Fruit fly (Drosophila melanogaster) whole organism, embryonic: ENCODE measurements around the gene Sdic1.

Experiments
- Atf-2 ChIP-seq: fragments of 200-800 bp; sonication (Bioruptor generic); optimal IDR thresholded peaks from 2 replicates; lab custom pipeline; 2016; ENCODE audit warnings: missing biosample characterization, missing genetic modification characterization
- Atf3 ChIP-seq: fragments of 200-800 bp; sonication (Bioruptor generic); optimal IDR thresholded peaks from 3 replicates; lab custom pipeline; 2016; ENCODE audit warnings: missing biosample characterization, missing genetic modification characterization
- B-H2 ChIP-seq: fragments of 200-800 bp; sonication (Bioruptor generic); optimal IDR thresholded peaks from 2 replicates; lab custom pipeline; 2018; ENCODE audit warnings: missing biosample characterization, mild to moderate bottlenecking, missing genetic modification characterization
- CG11456 ChIP-seq: fragments of 200-800 bp; sonication (Bioruptor generic); IDR thresholded peaks from 3 replicates; pipeline ENCODE4 v1.3.6; 2022; ENCODE audit warnings: missing biosample characterization, missing genetic modification characterization
- CG11504 ChIP-seq: fragments of 200-800 bp; sonication (Bioruptor generic); optimal IDR thresholded peaks from 3 replicates; lab custom pipeline; 2019; ENCODE audit warnings: missing biosample characterization, mild to moderate bottlenecking, missing genetic modification characterization, moderate library complexity
- CG12391 ChIP-seq: fragments of 200-800 bp; sonication (Bioruptor generic); optimal IDR thresholded peaks from 3 replicates; lab custom pipeline; 2018; ENCODE audit warnings: missing biosample characterization, mild to moderate bottlenecking, missing genetic modification characterization, moderate library complexity
- CG12942 ChIP-seq: fragments of 200-800 bp; sonication (Bioruptor generic); optimal IDR thresholded peaks from 3 replicates; lab custom pipeline; 2016; ENCODE audit warnings: missing biosample characterization, missing genetic modification characterization
- CG15011 ChIP-seq: fragments of 200-800 bp; sonication (Bioruptor generic); optimal IDR thresholded peaks from 3 replicates; lab custom pipeline; 2018; ENCODE audit warnings: missing biosample characterization, mild to moderate bottlenecking, missing genetic modification characterization
- CG1602 ChIP-seq: fragments of 200-800 bp; sonication (Bioruptor generic); optimal IDR thresholded peaks from 3 replicates; lab custom pipeline; 2016; ENCODE audit warnings: missing biosample characterization, missing genetic modification characterization
- CG1832 ChIP-seq: fragments of 200-800 bp; sonication (Bioruptor generic); optimal IDR thresholded peaks from 2 replicates; lab custom pipeline; 2017; ENCODE audit warnings: missing biosample characterization, mild to moderate bottlenecking, missing genetic modification characterization, inconsistent platforms
- CG2120 ChIP-seq: fragments of 200-800 bp; sonication (Bioruptor generic); optimal IDR thresholded peaks from 3 replicates; lab custom pipeline; 2016; ENCODE audit warnings: missing biosample characterization, missing genetic modification characterization
- CG2889 ChIP-seq: fragments of 200-800 bp; sonication (Bioruptor generic); IDR thresholded peaks from 3 replicates; pipeline ENCODE4 v1.3.6; 2022; ENCODE audit warnings: missing biosample characterization, missing genetic modification characterization
- CG32772 ChIP-seq: fragments of 200-800 bp; sonication (Bioruptor generic); IDR thresholded peaks from 2 replicates; pipeline ENCODE4 v1.3.6; 2022; ENCODE audit warnings: missing biosample characterization, missing genetic modification characterization
- CG34376 ChIP-seq: fragments of 200-800 bp; sonication (Bioruptor generic); optimal IDR thresholded peaks from 2 replicates; lab custom pipeline; 2018; ENCODE audit warnings: missing biosample characterization, mild to moderate bottlenecking, missing genetic modification characterization
- CG3847 ChIP-seq: fragments of 200-800 bp; sonication (Bioruptor generic); IDR thresholded peaks from 2 replicates; pipeline ENCODE4 v1.3.6; 2022; ENCODE audit warnings: missing biosample characterization, missing genetic modification characterization
- CG4360 ChIP-seq: fragments of 200-800 bp; sonication (Bioruptor generic); IDR thresholded peaks from 2 replicates; pipeline ENCODE4 v1.3.6; 2022; ENCODE audit warnings: missing biosample characterization, missing genetic modification characterization
- CG6175 ChIP-seq: fragments of 200-800 bp; sonication (Bioruptor generic); IDR thresholded peaks from 3 replicates; pipeline ENCODE4 v1.3.6; 2022; ENCODE audit warnings: missing biosample characterization, missing genetic modification characterization
- CG6254 ChIP-seq: fragments of 200-800 bp; sonication (Bioruptor generic); optimal IDR thresholded peaks from 3 replicates; lab custom pipeline; 2017; ENCODE audit warnings: mild to moderate bottlenecking, missing biosample characterization, missing genetic modification reagents, missing genetic modification characterization
- CG7271 ChIP-seq: fragments of 200-800 bp; sonication (Bioruptor generic); optimal IDR thresholded peaks from 2 replicates; lab custom pipeline; 2018; ENCODE audit warnings: missing biosample characterization, mild to moderate bottlenecking, missing genetic modification characterization, moderate library complexity
- Doc3 ChIP-seq: fragments of 200-800 bp; sonication (Bioruptor generic); IDR thresholded peaks from 3 replicates; pipeline ENCODE4 v1.3.6; 2022; ENCODE audit warnings: missing biosample characterization, missing genetic modification characterization; ENCODE audit not compliant: partially characterized antibody
- Elba2 ChIP-seq: fragments of 200-800 bp; sonication (Bioruptor generic); optimal IDR thresholded peaks from 3 replicates; lab custom pipeline; 2016; ENCODE audit warnings: missing biosample characterization, missing genetic modification characterization
- H15 ChIP-seq: fragments of 200-800 bp; sonication (Bioruptor generic); IDR thresholded peaks from 3 replicates; pipeline ENCODE4 v1.3.6; 2022; ENCODE audit warnings: missing biosample characterization, missing genetic modification characterization
- HLH3B ChIP-seq: fragments of 200-800 bp; sonication (Bioruptor generic); IDR thresholded peaks from 2 replicates; pipeline ENCODE4 v1.3.6; 2022; ENCODE audit warnings: missing biosample characterization, missing genetic modification characterization
- NC2α ChIP-seq: fragments of 200-800 bp; sonication (Bioruptor generic); optimal IDR thresholded peaks from 2 replicates; lab custom pipeline; 2016; ENCODE audit warnings: missing biosample characterization, missing genetic modification characterization
- NFAT ChIP-seq: fragments of 200-800 bp; sonication (Bioruptor generic); IDR thresholded peaks from 2 replicates; pipeline ENCODE4 v1.3.6; 2022; ENCODE audit warnings: missing biosample characterization, missing genetic modification characterization
- Ptx1 ChIP-seq: fragments of 200-800 bp; sonication (Bioruptor generic); IDR thresholded peaks from 2 replicates; pipeline ENCODE4 v1.3.6; 2022; ENCODE audit warnings: missing biosample characterization, missing genetic modification characterization
- Rx ChIP-seq: fragments of 200-800 bp; sonication (Bioruptor generic); IDR thresholded peaks from 2 replicates; pipeline ENCODE4 v1.3.6; 2022; ENCODE audit warnings: missing biosample characterization, missing genetic modification characterization
- Sry-δ ChIP-seq: fragments of 200-800 bp; sonication (Bioruptor generic); optimal IDR thresholded peaks from 2 replicates; lab custom pipeline; 2016; ENCODE audit warnings: missing biosample characterization, missing genetic modification characterization
- Stat92E ChIP-seq, 3 experiments: fragments of >200 bp in 2 of 3; fragments of 200-800 bp in 1 of 3; sonication (Bioruptor generic) in 1 of 3; optimal IDR thresholded peaks; 2 replicates each; lab custom pipeline; 2017 to 2019; ENCODE audit warnings: missing biosample characterization in 3 of 3, missing genetic modification characterization in 3 of 3, mild to moderate bottlenecking in 1 of 3, moderate library complexity in 1 of 3
- ash1 ChIP-seq: fragments of 200-800 bp; sonication (Bioruptor generic); optimal IDR thresholded peaks from 2 replicates; lab custom pipeline; 2018; ENCODE audit warnings: missing biosample characterization, mild to moderate bottlenecking, missing genetic modification characterization
- bbx ChIP-seq: fragments of 200-800 bp; sonication (Bioruptor generic); IDR thresholded peaks from 2 replicates; pipeline ENCODE4 v1.3.6; 2022; ENCODE audit warnings: missing biosample characterization, missing genetic modification characterization; ENCODE audit not compliant: partially characterized antibody
- crc ChIP-seq: fragments of 200-800 bp; sonication (Bioruptor generic); optimal IDR thresholded peaks from 2 replicates; lab custom pipeline; 2016; ENCODE audit warnings: missing biosample characterization, missing genetic modification characterization
- dmrt11E ChIP-seq: fragments of 200-800 bp; sonication (Bioruptor generic); optimal IDR thresholded peaks from 3 replicates; lab custom pipeline; 2018; ENCODE audit warnings: missing biosample characterization, mild to moderate bottlenecking, missing genetic modification characterization, moderate library complexity
- en ChIP-seq: fragments of 200-800 bp; sonication (Bioruptor generic); optimal IDR thresholded peaks from 2 replicates; lab custom pipeline; 2016; ENCODE audit warnings: missing biosample characterization, missing genetic modification characterization
- gfzf ChIP-seq: fragments of 200-800 bp; sonication (Bioruptor generic); optimal IDR thresholded peaks from 2 replicates; lab custom pipeline; 2016; ENCODE audit warnings: missing biosample characterization, mild to moderate bottlenecking, missing genetic modification characterization, moderate library complexity
- gro ChIP-seq: fragments of 200-800 bp; sonication (Bioruptor generic); optimal IDR thresholded peaks from 2 replicates; lab custom pipeline; 2016; ENCODE audit warnings: missing biosample characterization, missing genetic modification characterization
- gt ChIP-seq: fragments of 200-800 bp; sonication (Bioruptor generic); IDR thresholded peaks from 2 replicates; pipeline ENCODE4 v1.3.6; 2022; ENCODE audit warnings: missing biosample characterization, missing genetic modification characterization
- ham ChIP-seq: fragments of 200-800 bp; sonication (Bioruptor generic); IDR thresholded peaks from 2 replicates; pipeline ENCODE4 v1.3.6; 2022; ENCODE audit warnings: missing biosample characterization, missing genetic modification characterization
- jing ChIP-seq: fragments of 200-800 bp; sonication (Bioruptor generic); optimal IDR thresholded peaks from 2 replicates; lab custom pipeline; 2018; ENCODE audit warnings: missing biosample characterization, mild to moderate bottlenecking, missing genetic modification characterization
- lmd ChIP-seq: fragments of 200-800 bp; sonication (Bioruptor generic); IDR thresholded peaks from 2 replicates; pipeline ENCODE4 v1.3.6; 2022; ENCODE audit warnings: missing biosample characterization, missing genetic modification characterization
- lola ChIP-seq, 3 experiments: fragments of >200 bp in 2 of 3; fragments of 200-800 bp in 1 of 3; sonication (Bioruptor generic) in 1 of 3; optimal IDR thresholded peaks; 2 replicates each; lab custom pipeline; 2017 to 2019; ENCODE audit warnings: missing biosample characterization in 3 of 3, missing genetic modification characterization in 3 of 3, mild to moderate bottlenecking in 1 of 3, moderate library complexity in 1 of 3
- mld ChIP-seq: fragments of 200-800 bp; sonication (Bioruptor generic); IDR thresholded peaks from 3 replicates; pipeline ENCODE4 v1.3.6; 2022; ENCODE audit warnings: missing biosample characterization, missing genetic modification characterization; ENCODE audit not compliant: partially characterized antibody
- p53 ChIP-seq: fragments of 200-800 bp; sonication (Bioruptor generic); optimal IDR thresholded peaks from 2 replicates; lab custom pipeline; 2016; ENCODE audit warnings: missing biosample characterization, missing genetic modification characterization
- phol ChIP-seq: fragments of 200-800 bp; sonication (Bioruptor generic); optimal IDR thresholded peaks from 3 replicates; lab custom pipeline; 2018; ENCODE audit warnings: missing biosample characterization, mild to moderate bottlenecking, missing genetic modification characterization, moderate library complexity
- run ChIP-seq: fragments of 200-800 bp; sonication (Bioruptor generic); optimal IDR thresholded peaks from 3 replicates; lab custom pipeline; 2018; ENCODE audit warnings: missing biosample characterization, mild to moderate bottlenecking, missing genetic modification characterization
- sens ChIP-seq: fragments of 200-800 bp; sonication (Bioruptor generic); peaks from one replicate; lab custom pipeline; 2016; ENCODE audit warnings: missing biosample characterization, missing genetic modification characterization
- sna ChIP-seq: fragments of 200-800 bp; sonication (Bioruptor generic); IDR thresholded peaks from 2 replicates; pipeline ENCODE4 v1.3.6; 2022; ENCODE audit warnings: missing biosample characterization, missing genetic modification characterization; ENCODE audit not compliant: partially characterized antibody
- tna ChIP-seq: fragments of 200-800 bp; sonication (Bioruptor generic); IDR thresholded peaks from 2 replicates; pipeline ENCODE4 v1.3.6; 2022; ENCODE audit warnings: missing biosample characterization, missing genetic modification characterization; ENCODE audit not compliant: partially characterized antibody
- vnd ChIP-seq: fragments of 200-800 bp; sonication (Bioruptor generic); IDR thresholded peaks from 3 replicates; pipeline ENCODE4 v1.3.6; 2022; ENCODE audit warnings: missing biosample characterization, missing genetic modification characterization; ENCODE audit not compliant: partially characterized antibody
- vvl ChIP-seq: fragments of 200-800 bp; sonication (Bioruptor generic); IDR thresholded peaks from 2 replicates; pipeline ENCODE4 v1.3.6; 2022; ENCODE audit warnings: missing biosample characterization, missing genetic modification characterization
- zfh2 ChIP-seq: fragments of 200-800 bp; sonication (Bioruptor generic); optimal IDR thresholded peaks from 2 replicates; lab custom pipeline; 2016; ENCODE audit warnings: missing biosample characterization, missing genetic modification characterization

Sdic1 gene

dm6 chrX:20162586-20162985, 15.9 kb downstream of the Sdic1 start (continued):
- no peak for TF ChIP-seq NC2α (GFP tag; lab: Kevin White, UChicago)
- TF ChIP-seq vnd (GFP tag; lab: Robert Waterston, UW), result no peak
- TF ChIP-seq B-H2 (GFP tag; lab: Kevin White, UChicago), result no peak
- no peak for TF ChIP-seq gro (GFP tag; lab: Kevin White, UChicago)
- TF ChIP-seq crc (GFP tag; lab: Kevin White, UChicago), result no peak
- TF ChIP-seq Ptx1 (GFP tag; lab: Robert Waterston, UW), result no peak
- no peak for TF ChIP-seq lola (GFP tag; optimal IDR thresholded peaks at IDR 0.05; lab: Kevin White, UChicago)
- peak; percentile 0 for TF ChIP-seq CG2120 (GFP tag; lab: Kevin White, UChicago)
- no peak for TF ChIP-seq CG6175
- TF ChIP-seq CG7271 (tag; lab: Kevin White, UChicago), result no peak
- no peak for TF ChIP-seq Atf-2 (GFP tag; lab: Kevin White, UChicago)
- TF ChIP-seq run (tag; lab: Kevin White, UChicago), result no peak
- 0 out of 2 replicates have a peak, but pooled peaks have one; percentile 19 for TF ChIP-seq CG3847
- no peak for TF ChIP-seq CG12942
- TF ChIP-seq CG34376 (GFP tag; lab: Kevin White, UChicago), result no peak
- TF ChIP-seq gt, result no peak
- TF ChIP-seq mld (GFP tag; lab: Robert Waterston, UW), result no peak
- no peak for TF ChIP-seq ash1 (GFP tag; lab: Kevin White, UChicago)
- TF ChIP-seq sna, result no peak
- no peak for TF ChIP-seq Stat92E (GFP tag; optimal IDR thresholded peaks at IDR 0.05; lab: Kevin White, UChicago)

dm6 chrX:20159679-20160140, 18.7 kb downstream of the Sdic1 start, which contains the start of gene Rab35:
Gene Rab35 (minus strand): TSS chrX:20159872.
- TF ChIP-seq zfh2 (peak; percentile 17), dmrt11E (tag; lab: Kevin White, UChicago) (no peak), bbx (GFP tag; lab: Robert Waterston, UW) (peak; percentile 88), phol (tag; lab: Kevin White, UChicago) (peak; percentile 66), Doc3 (peak; percentile 93), CG4360 (GFP tag; lab: Robert Waterston, UW) (no peak), Rx (no peak), en (GFP tag; lab: Kevin White, UChicago) (no peak), NFAT (GFP tag; lab: Robert Waterston, UW) (no peak), Atf3 (GFP tag; lab: Kevin White, UChicago) (no peak), lmd (no peak), tna (GFP tag; lab: Robert Waterston, UW) (peak; percentile 80), Sry-δ (GFP tag; lab: Kevin White, UChicago) (peak; percentile 92), H15 (GFP tag; lab: Robert Waterston, UW) (no peak), ham (no peak), CG32772 (no peak), CG11456 (no peak), gfzf (peak; percentile 4), CG1602 (GFP tag; lab: Kevin White, UChicago) (no peak), HLH3B (GFP tag; lab: Robert Waterston, UW) (no peak), CG6254 (GFP tag; lab: Kevin White, UChicago) (no peak), CG2889 (GFP tag; lab: Robert Waterston, UW) (no peak), Elba2 (GFP tag; lab: Kevin White, UChicago) (no peak), jing (GFP tag; lab: Kevin White, UChicago) (no peak), CG2120 (GFP tag; lab: Kevin White, UChicago) (peak; percentile 49), p53 (no peak), sens (GFP tag; lab: Kevin White, UChicago) (no peak), CG11504 (tag; lab: Kevin White, UChicago) (peak; percentile 27), CG12391 (tag; lab: Kevin White, UChicago) (peak; percentile 57), CG15011 (no peak), vvl (GFP tag; lab: Robert Waterston, UW) (peak; percentile 34; the same call in 1 of the 2 replicates), CG1832 (no peak)
